Fruit fly (Drosophila melanogaster): ENCODE measurements around the gene spartin.

dm6 chr3R:4694805-4695204 lies 40.2 kb downstream of the spartin start:
- TF ChIP-seq Lpt (GFP tag; optimal IDR thresholded peaks at IDR 0.05) (no peak), CG6792 (GFP tag; optimal IDR thresholded peaks at IDR 0.05) (no peak), lz (GFP tag; optimal IDR thresholded peaks at IDR 0.05) (no peak), eg (GFP tag; IDR thresholded peaks at IDR 0.05) (no peak), CG8119 (GFP tag; IDR thresholded peaks at IDR 0.05) (no peak), dac (GFP tag; optimal IDR thresholded peaks at IDR 0.05) (no peak), acj6 (GFP tag; optimal IDR thresholded peaks at IDR 0.05) (no peak), Eip93F (GFP tag; optimal IDR thresholded peaks at IDR 0.05) (no peak), Sox14 (GFP tag; optimal IDR thresholded peaks at IDR 0.05) (no peak), fkh (GFP tag; optimal IDR thresholded peaks at IDR 0.05) (no peak), Ets21C (GFP tag; optimal IDR thresholded peaks at IDR 0.05) (no peak)
